Worm (Caenorhabditis elegans) whole organism, L3 larva: ENCODE measurements around the gene F35F10.13.

Experiments used
- elt-1 ChIP-seq: fragments of 150-350 bp; optimal IDR thresholded peaks from 2 replicates; lab custom pipeline; 2014; ENCODE audit warnings: missing biosample characterization, missing genetic modification characterization
- jun-1 ChIP-seq: fragments of 150-350 bp; optimal IDR thresholded peaks from 2 replicates; lab custom pipeline; 2014; ENCODE audit warnings: missing biosample characterization, missing genetic modification reagents, missing genetic modification characterization
- pha-4 ChIP-seq: fragments of 150-350 bp; optimal IDR thresholded peaks from 2 replicates; lab custom pipeline; 2014; ENCODE audit warnings: missing biosample characterization, missing genetic modification reagents, missing genetic modification characterization

ce11 chrV:3352925-3353324, 34.0 kb upstream of the F35F10.13 start, which contains the start of gene C17B7.12:
- no peak for TF ChIP-seq elt-1
- TF ChIP-seq pha-4, result no peak
- TF ChIP-seq jun-1 (tag; lab: Kevin White, UChicago), result no peak
